Worm (Caenorhabditis elegans) whole organism, L1 larva: ENCODE data around the gene ZK994.6.

Experiments
- aly-2 ChIP-seq: fragments of 150-350 bp; optimal IDR thresholded peaks from 2 replicates; lab custom pipeline; 2014; ENCODE audit warnings: missing biosample characterization, missing genetic modification characterization
- efl-1 ChIP-seq, 4 experiments: fragments of 150-350 bp; optimal IDR thresholded peaks in 3 of 4; peaks in 1 of 4; 1 replicate in 1 of 4; 2 replicates in 3 of 4; lab custom pipeline; 2014; ENCODE audit warnings: missing biosample characterization in 2 of 4, missing genetic modification characterization in 2 of 4, missing genetic modification reagents in 2 of 4
- irx-1 ChIP-seq: sonication (generic microtip); optimal IDR thresholded peaks from 2 replicates; lab custom pipeline; 2016; ENCODE audit warnings: missing genetic modification characterization, missing compliant biosample characterization
- nhr-11 ChIP-seq: fragments of 150-350 bp; optimal IDR thresholded peaks from 2 replicates; lab custom pipeline; 2014; ENCODE audit warnings: missing biosample characterization, missing genetic modification characterization
- nhr-237 ChIP-seq: fragments of 150-350 bp; optimal IDR thresholded peaks from 2 replicates; lab custom pipeline; 2014; ENCODE audit warnings: missing biosample characterization, missing genetic modification characterization
- nhr-28 ChIP-seq: fragments of 150-350 bp; optimal IDR thresholded peaks from 2 replicates; lab custom pipeline; 2014; ENCODE audit warnings: missing biosample characterization, missing genetic modification characterization
- nhr-76 ChIP-seq: sonication (generic microtip); optimal IDR thresholded peaks from 2 replicates; lab custom pipeline; 2017; ENCODE audit warnings: missing biosample characterization, missing genetic modification characterization
- snpc-4 ChIP-seq: fragments of 150-350 bp; optimal IDR thresholded peaks from 2 replicates; lab custom pipeline; 2014; ENCODE audit warnings: missing biosample characterization, missing genetic modification characterization

- TF ChIP-seq nhr-76 (tag; lab: Kevin White, UChicago) (no peak), aly-2 (no peak), nhr-28 (no peak), nhr-11 (no peak), efl-1 (optimal IDR thresholded peaks at IDR 0.05; lab: Kevin White, UChicago) (no peak), efl-1 (GFP tag; optimal IDR thresholded peaks at IDR 0.05 in 1 of 2; lab: Kevin White, UChicago) (peak in 1 of 2 experiments; percentile 14), snpc-4 (tag; lab: Kevin White, UChicago) (no peak), irx-1 (tag; lab: Kevin White, UChicago) (no peak), nhr-237 (no peak)
These were observed 10.5 kb upstream of the ZK994.6 start for ce11 chrV:8517711-8518110.
